Fruit fly (Drosophila melanogaster) whole organism, embryonic: ENCODE results near the gene Srp14.

Experiments used
- Aef1 ChIP-seq: fragments of 200-800 bp; sonication (Bioruptor generic); IDR thresholded peaks from 3 replicates; pipeline ENCODE4 v1.3.6; 2022; ENCODE audit warnings: missing biosample characterization, missing genetic modification characterization
- Antp ChIP-seq: fragments of 200-800 bp; sonication (Bioruptor generic); optimal IDR thresholded peaks from 3 replicates; lab custom pipeline; 2016; ENCODE audit warnings: missing biosample characterization, missing genetic modification characterization
- Awh ChIP-seq: fragments of 200-800 bp; sonication (Bioruptor generic); IDR thresholded peaks from 2 replicates; pipeline ENCODE4, ENCODE4 v1.3.6; 2022; ENCODE audit warnings: missing biosample characterization, missing genetic modification characterization
- BtbVII ChIP-seq: fragments of 200-800 bp; sonication (Bioruptor generic); optimal IDR thresholded peaks from 3 replicates; lab custom pipeline; 2017; ENCODE audit warnings: missing biosample characterization, mild to moderate bottlenecking, missing genetic modification characterization
- CG10979 ChIP-seq: fragments of 200-800 bp; sonication (Bioruptor generic); optimal IDR thresholded peaks from 2 replicates; lab custom pipeline; 2018; ENCODE audit warnings: missing biosample characterization, mild to moderate bottlenecking, missing genetic modification characterization, moderate library complexity
- CG11560 ChIP-seq: fragments of 200-800 bp; sonication (Bioruptor generic); IDR thresholded peaks from 3 replicates; pipeline ENCODE4 v1.3.6; 2022; ENCODE audit warnings: missing biosample characterization, missing genetic modification characterization
- CG12104 ChIP-seq: fragments of 200-800 bp; sonication (Bioruptor generic); optimal IDR thresholded peaks from 3 replicates; lab custom pipeline; 2016; ENCODE audit warnings: missing biosample characterization, missing genetic modification characterization
- CG12391 ChIP-seq: fragments of 200-800 bp; sonication (Bioruptor generic); optimal IDR thresholded peaks from 3 replicates; lab custom pipeline; 2018; ENCODE audit warnings: missing biosample characterization, mild to moderate bottlenecking, missing genetic modification characterization, moderate library complexity
- CG12659 ChIP-seq: fragments of 200-800 bp; sonication (Bioruptor generic); optimal IDR thresholded peaks from 3 replicates; lab custom pipeline; 2017; ENCODE audit warnings: mild to moderate bottlenecking, missing biosample characterization, missing genetic modification reagents, missing genetic modification characterization
- CG13424 ChIP-seq: fragments of 200-800 bp; sonication (Bioruptor generic); optimal IDR thresholded peaks from 2 replicates; lab custom pipeline; 2019; ENCODE audit warnings: missing biosample characterization, mild to moderate bottlenecking, missing genetic modification characterization, moderate library complexity
- CG15011 ChIP-seq: fragments of 200-800 bp; sonication (Bioruptor generic); optimal IDR thresholded peaks from 3 replicates; lab custom pipeline; 2018; ENCODE audit warnings: missing biosample characterization, mild to moderate bottlenecking, missing genetic modification characterization
- CG16863 ChIP-seq: fragments of 200-800 bp; sonication (Bioruptor generic); optimal IDR thresholded peaks from 3 replicates; lab custom pipeline; 2016; ENCODE audit warnings: missing biosample characterization, missing genetic modification characterization
- CG17829 ChIP-seq: fragments of 200-800 bp; optimal IDR thresholded peaks from 2 replicates; lab custom pipeline; 2019; ENCODE audit warnings: missing biosample characterization, mild to moderate bottlenecking, missing genetic modification characterization, moderate library complexity
- CG17912 ChIP-seq: fragments of 200-800 bp; sonication (Bioruptor generic); optimal IDR thresholded peaks from 2 replicates; lab custom pipeline; 2018; ENCODE audit warnings: missing biosample characterization, mild to moderate bottlenecking, missing genetic modification characterization
- CG18764 ChIP-seq: fragments of 200-800 bp; sonication (Bioruptor generic); optimal IDR thresholded peaks from 3 replicates; lab custom pipeline; 2016; ENCODE audit warnings: missing biosample characterization, missing genetic modification characterization
- CG2889 ChIP-seq: fragments of 200-800 bp; sonication (Bioruptor generic); IDR thresholded peaks from 3 replicates; pipeline ENCODE4 v1.3.6; 2022; ENCODE audit warnings: missing biosample characterization, missing genetic modification characterization
- CG31441 ChIP-seq: fragments of 200-800 bp; sonication (Bioruptor generic); IDR thresholded peaks from 2 replicates; pipeline ENCODE4 v1.3.6; 2022; ENCODE audit warnings: missing biosample characterization, missing genetic modification characterization
- CG32772 ChIP-seq: fragments of 200-800 bp; sonication (Bioruptor generic); IDR thresholded peaks from 2 replicates; pipeline ENCODE4 v1.3.6; 2022; ENCODE audit warnings: missing biosample characterization, missing genetic modification characterization
- CG6689 ChIP-seq: fragments of 200-800 bp; sonication (Bioruptor generic); IDR thresholded peaks from 2 replicates; pipeline ENCODE4 v1.3.6; 2022; ENCODE audit warnings: missing biosample characterization, missing genetic modification characterization
- CG6765 ChIP-seq: fragments of 200-800 bp; sonication (Bioruptor generic); optimal IDR thresholded peaks from 3 replicates; lab custom pipeline; 2017; ENCODE audit warnings: missing biosample characterization, mild to moderate bottlenecking, missing genetic modification characterization
- CG7556 ChIP-seq: fragments of 200-800 bp; sonication (Bioruptor generic); optimal IDR thresholded peaks from 2 replicates; lab custom pipeline; 2017; ENCODE audit warnings: missing biosample characterization, mild to moderate bottlenecking, missing genetic modification characterization
- CG8089 ChIP-seq: fragments of 200-800 bp; sonication (Bioruptor generic); optimal IDR thresholded peaks from 3 replicates; lab custom pipeline; 2016; ENCODE audit warnings: missing biosample characterization, missing genetic modification characterization
- Chrac-16 ChIP-seq: fragments of 200-800 bp; sonication (Bioruptor generic); optimal IDR thresholded peaks from 3 replicates; lab custom pipeline; 2016; ENCODE audit warnings: missing biosample characterization, missing genetic modification characterization
- Dref ChIP-seq: fragments of 200-800 bp; sonication (Bioruptor generic); IDR thresholded peaks from 2 replicates; pipeline ENCODE4 v1.3.6; 2022; ENCODE audit warnings: missing biosample characterization, missing genetic modification characterization
- Hand ChIP-seq: fragments of 200-800 bp; sonication (Bioruptor generic); optimal IDR thresholded peaks from 2 replicates; lab custom pipeline; 2017; ENCODE audit warnings: mild to moderate bottlenecking, missing biosample characterization, missing genetic modification reagents, missing genetic modification characterization
- Mrtf ChIP-seq: fragments of 200-800 bp; sonication (Bioruptor generic); IDR thresholded peaks from 3 replicates; pipeline ENCODE4 v1.3.6; 2022; ENCODE audit warnings: missing biosample characterization, missing genetic modification characterization
- Nf-YB ChIP-seq: fragments of 200-800 bp; sonication (Bioruptor generic); optimal IDR thresholded peaks from 3 replicates; lab custom pipeline; 2019; ENCODE audit warnings: missing biosample characterization, mild to moderate bottlenecking, missing genetic modification characterization, moderate library complexity
- Nf-YC ChIP-seq: fragments of 200-800 bp; optimal IDR thresholded peaks from 3 replicates; lab custom pipeline; 2019; ENCODE audit warnings: missing biosample characterization, mild to moderate bottlenecking, missing genetic modification characterization, moderate library complexity
- Rx ChIP-seq: fragments of 200-800 bp; sonication (Bioruptor generic); IDR thresholded peaks from 2 replicates; pipeline ENCODE4 v1.3.6; 2022; ENCODE audit warnings: missing biosample characterization, missing genetic modification characterization
- al ChIP-seq: fragments of 200-800 bp; sonication (Bioruptor generic); IDR thresholded peaks from 2 replicates; pipeline ENCODE4 v1.3.6; 2022; ENCODE audit warnings: missing biosample characterization, missing genetic modification characterization
- ara ChIP-seq: fragments of 200-800 bp; sonication (Bioruptor generic); IDR thresholded peaks from 2 replicates; pipeline ENCODE4 v1.3.6; 2022; ENCODE audit warnings: missing biosample characterization, missing genetic modification characterization
- ash1 ChIP-seq: fragments of 200-800 bp; sonication (Bioruptor generic); optimal IDR thresholded peaks from 2 replicates; lab custom pipeline; 2018; ENCODE audit warnings: missing biosample characterization, mild to moderate bottlenecking, missing genetic modification characterization
- cas ChIP-seq: fragments of 200-800 bp; sonication (Bioruptor generic); IDR thresholded peaks from 2 replicates; pipeline ENCODE4 v1.3.6; 2022; ENCODE audit warnings: missing biosample characterization, missing genetic modification characterization
- chm ChIP-seq: fragments of 200-800 bp; sonication (Bioruptor generic); IDR thresholded peaks from 2 replicates; pipeline ENCODE4 v1.3.6; 2022; ENCODE audit warnings: missing biosample characterization, missing genetic modification characterization
- cwo ChIP-seq: fragments of 200-800 bp; sonication (Bioruptor generic); optimal IDR thresholded peaks from 3 replicates; lab custom pipeline; 2017; ENCODE audit warnings: missing biosample characterization, missing genetic modification characterization, mild to moderate bottlenecking, moderate library complexity, missing genetic modification reagents
- danr ChIP-seq: fragments of 200-800 bp; sonication (Bioruptor generic); IDR thresholded peaks from 2 replicates; pipeline ENCODE4 v1.3.6; 2022; ENCODE audit warnings: missing biosample characterization, missing genetic modification characterization
- dysf ChIP-seq: fragments of 200-800 bp; sonication (Bioruptor generic); IDR thresholded peaks from 3 replicates; pipeline ENCODE4 v1.3.6; 2022; ENCODE audit warnings: missing biosample characterization, missing genetic modification characterization
- fd3F ChIP-seq: fragments of 200-800 bp; sonication (Bioruptor generic); optimal IDR thresholded peaks from 2 replicates; lab custom pipeline; 2018; ENCODE audit warnings: missing biosample characterization, mild to moderate bottlenecking, missing genetic modification characterization, moderate library complexity
- gt ChIP-seq: fragments of 200-800 bp; sonication (Bioruptor generic); IDR thresholded peaks from 2 replicates; pipeline ENCODE4 v1.3.6; 2022; ENCODE audit warnings: missing biosample characterization, missing genetic modification characterization
- jigr1 ChIP-seq: fragments of 200-800 bp; sonication (Bioruptor generic); IDR thresholded peaks from 3 replicates; pipeline ENCODE4 v1.3.6; 2022; ENCODE audit warnings: missing biosample characterization, missing genetic modification characterization
- nau ChIP-seq: fragments of 200-800 bp; sonication (Bioruptor generic); optimal IDR thresholded peaks from 3 replicates; lab custom pipeline; 2017; ENCODE audit warnings: missing biosample characterization, mild to moderate bottlenecking, missing genetic modification characterization, missing genetic modification reagents
- nom ChIP-seq: fragments of 200-800 bp; sonication (Bioruptor generic); optimal IDR thresholded peaks from 2 replicates; lab custom pipeline; 2017; ENCODE audit warnings: missing biosample characterization, missing genetic modification characterization, mild to moderate bottlenecking, moderate library complexity, missing genetic modification reagents
- pho ChIP-seq: fragments of 200-800 bp; sonication (Bioruptor generic); optimal IDR thresholded peaks from 2 replicates; lab custom pipeline; 2016; ENCODE audit warnings: missing biosample characterization, missing genetic modification characterization
- pros ChIP-seq: fragments of 200-800 bp; sonication (Bioruptor generic); optimal IDR thresholded peaks from 3 replicates; lab custom pipeline; 2019; ENCODE audit warnings: missing biosample characterization, mild to moderate bottlenecking, missing genetic modification characterization, moderate library complexity
- pzg ChIP-seq: fragments of 200-800 bp; sonication (Bioruptor generic); optimal IDR thresholded peaks from 3 replicates; lab custom pipeline; 2018; ENCODE audit warnings: missing biosample characterization, mild to moderate bottlenecking, missing genetic modification characterization, moderate library complexity
- rib ChIP-seq: fragments of 200-800 bp; sonication (Bioruptor generic); IDR thresholded peaks from 2 replicates; pipeline ENCODE4 v1.3.6; 2022; ENCODE audit warnings: missing biosample characterization, missing genetic modification characterization
- row ChIP-seq: fragments of 200-800 bp; sonication (Bioruptor generic); IDR thresholded peaks from 3 replicates; pipeline ENCODE4 v1.3.6; 2022; ENCODE audit warnings: missing biosample characterization, missing genetic modification characterization
- ssp ChIP-seq: fragments of 200-800 bp; sonication (Bioruptor generic); IDR thresholded peaks from 2 replicates; pipeline ENCODE4 v1.3.6; 2022; ENCODE audit warnings: missing biosample characterization, missing genetic modification characterization
- tgo ChIP-seq: fragments of 200-800 bp; sonication (Bioruptor generic); IDR thresholded peaks from 3 replicates; pipeline ENCODE4 v1.3.6; 2022; ENCODE audit warnings: missing biosample characterization, missing genetic modification characterization
- yki ChIP-seq: fragments of >200 bp; optimal IDR thresholded peaks from 3 replicates; lab custom pipeline; 2018

Srp14 gene

DNA sequence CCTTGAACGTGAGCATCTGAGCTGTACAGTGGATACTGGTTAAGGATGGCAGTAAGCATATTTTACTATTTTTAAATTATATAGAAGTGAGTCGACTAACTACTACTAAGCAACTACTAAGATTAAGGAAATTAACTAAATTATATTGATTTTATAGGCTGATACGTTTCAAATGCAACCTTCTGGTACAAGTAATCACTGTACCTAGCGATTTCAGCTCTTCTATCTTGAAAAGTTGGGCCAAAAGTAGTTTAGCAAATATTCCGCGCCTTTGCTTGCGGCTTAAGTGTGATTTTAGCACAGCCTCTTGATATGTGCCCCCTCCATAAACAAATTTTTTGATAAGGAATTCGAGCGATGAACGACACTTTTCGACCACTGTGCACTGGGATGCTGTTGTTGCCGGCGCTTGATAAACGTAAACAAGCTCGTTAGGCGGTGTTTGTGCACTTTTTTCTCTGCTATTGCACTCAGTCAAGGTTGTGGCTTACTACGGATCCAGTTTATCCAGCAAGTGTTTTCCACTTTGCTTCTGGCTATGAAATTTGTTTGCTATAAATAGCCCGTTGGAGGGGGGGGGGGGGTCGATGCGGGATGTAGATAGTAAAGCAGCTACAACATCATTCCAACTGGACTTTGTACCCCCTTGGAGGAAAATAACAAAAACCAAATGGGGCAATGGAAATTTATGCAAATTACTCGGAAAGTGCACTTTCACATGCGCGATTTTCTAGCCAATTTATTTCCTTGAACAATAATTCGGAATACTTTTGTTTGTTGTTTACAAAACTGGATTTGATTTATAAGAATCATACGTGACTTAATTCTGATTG is 23.4 kb upstream of the Srp14 start (continued):
- TF ChIP-seq CG12104 (GFP tag; lab: Kevin White, UChicago) (no peak), Nf-YC (no peak), jigr1 (GFP tag; lab: Robert Waterston, UW) (0 out of 3 replicates have a peak, but pooled peaks have one; percentile 38), Dref (GFP tag; lab: Robert Waterston, UW) (no peak), CG12659 (GFP tag; lab: Kevin White, UChicago) (peak; percentile 60), cas (GFP tag; lab: Robert Waterston, UW) (peak; percentile 77), Hand (GFP tag; lab: Kevin White, UChicago) (no peak), BtbVII (GFP tag; lab: Kevin White, UChicago) (peak; percentile 83), CG2889 (GFP tag; lab: Robert Waterston, UW) (0 out of 3 replicates have a peak, but pooled peaks have one; percentile 33), Nf-YB (GFP tag; lab: Kevin White, UChicago) (peak; percentile 40), CG7556 (peak; percentile 73), CG31441 (peak; percentile 63), CG6689 (GFP tag; lab: Robert Waterston, UW) (peak; percentile 76), nau (GFP tag; lab: Kevin White, UChicago) (no peak), ssp (GFP tag; lab: Robert Waterston, UW) (peak; percentile 33; the same call in 1 of the 2 replicates), Chrac-16 (GFP tag; lab: Kevin White, UChicago) (peak; percentile 55), pros (no peak), fd3F (GFP tag; lab: Kevin White, UChicago) (peak; percentile 56), chm (peak; percentile 53; the same call in 1 of the 2 replicates), ara (GFP tag; lab: Robert Waterston, UW) (peak; percentile 70), Antp (GFP tag; lab: Kevin White, UChicago) (peak; percentile 7), tgo (GFP tag; lab: Robert Waterston, UW) (peak; percentile 83), Awh (GFP tag; lab: Robert Waterston, UW) (peak; percentile 70), CG11560 (peak; percentile 70; the same call in 2 of the 3 replicates), ash1 (GFP tag; lab: Kevin White, UChicago) (no peak), CG12391 (tag; lab: Kevin White, UChicago) (peak; percentile 54), danr (peak; percentile 68), Mrtf (GFP tag; lab: Robert Waterston, UW) (peak; percentile 73; the same call in 2 of the 3 replicates), Rx (GFP tag; lab: Robert Waterston, UW) (no peak), CG17829 (peak; percentile 41), CG15011 (GFP tag; lab: Kevin White, UChicago) (peak; percentile 55), CG16863 (no peak), CG18764 (GFP tag; lab: Kevin White, UChicago) (peak; percentile 27), al (GFP tag; lab: Robert Waterston, UW) (peak; percentile 89), row (peak; percentile 87), cwo (peak; percentile 78), pzg (no peak), CG13424 (peak; percentile 41), CG6765 (GFP tag; lab: Kevin White, UChicago) (peak; percentile 15), dysf (peak; percentile 86), rib (GFP tag; lab: Robert Waterston, UW) (peak; percentile 73), CG8089 (no peak), gt (GFP tag; lab: Robert Waterston, UW) (0 out of 2 replicates have a peak, but pooled peaks have one; percentile 20), nom (GFP tag; lab: Kevin White, UChicago) (peak; percentile 98), Aef1 (GFP tag; lab: Robert Waterston, UW) (peak; percentile 86), yki (lab: Kevin White, UChicago) (no peak), CG17912 (GFP tag; lab: Kevin White, UChicago) (no peak), CG32772 (GFP tag; lab: Robert Waterston, UW) (peak; percentile 69), pho (peak; percentile 47), CG10979 (tag; lab: Kevin White, UChicago) (peak; percentile 39)
